Worm (Caenorhabditis elegans) whole organism, L4 larva: ENCODE data around the gene F17A9.4.

ENCODE experiments used
- F10B5.3 ChIP-seq: sonication (generic microtip); optimal IDR thresholded peaks from 2 replicates; lab custom pipeline; 2016; ENCODE audit warnings: mild to moderate bottlenecking, missing genetic modification characterization, missing compliant biosample characterization
- F44E2.7 ChIP-seq: fragments of 200-800 bp; sonication (Bioruptor generic); IDR thresholded peaks from 2 replicates; pipeline ENCODE4 v2.1.2; 2022; ENCODE audit warnings: missing genetic modification characterization, missing compliant biosample characterization
- Y48G9A.11 ChIP-seq: fragments of 200-800 bp; sonication (Bioruptor generic); IDR thresholded peaks from 2 replicates; pipeline ENCODE4 v1.3.6; 2022; ENCODE audit warnings: missing genetic modification reagents, missing genetic modification characterization, missing compliant biosample characterization
- Y75B8A.6 ChIP-seq: fragments of 200-800 bp; sonication (Bioruptor generic); IDR thresholded peaks from 2 replicates; pipeline ENCODE4 v1.3.6; 2022; ENCODE audit warnings: missing genetic modification reagents, missing genetic modification characterization, missing compliant biosample characterization
- aha-1 ChIP-seq: fragments of 150-350 bp; peaks from one replicate; lab custom pipeline; 2014; ENCODE audit warnings: missing biosample characterization, missing genetic modification characterization
- ceh-20 ChIP-seq: fragments of 200-800 bp; sonication (Bioruptor generic); IDR thresholded peaks from 2 replicates; pipeline ENCODE4 v1.3.6; 2022; ENCODE audit warnings: missing genetic modification reagents, missing genetic modification characterization, missing compliant biosample characterization
- ceh-28 ChIP-seq: fragments of 150-350 bp; optimal IDR thresholded peaks from 2 replicates; lab custom pipeline; 2014; ENCODE audit warnings: missing biosample characterization, missing genetic modification reagents, missing genetic modification characterization
- ces-1 ChIP-seq: fragments of 150-350 bp; sonication (generic microtip); optimal IDR thresholded peaks from 4 replicates; lab custom pipeline; 2014; ENCODE audit warnings: missing biosample characterization, missing genetic modification reagents, missing genetic modification characterization
- cey-2 ChIP-seq: sonication (generic microtip); optimal IDR thresholded peaks from 3 replicates; lab custom pipeline; 2017; ENCODE audit warnings: missing genetic modification characterization, mild to moderate bottlenecking, missing compliant biosample characterization, antibody characterized with exemption, borderline replicate concordance; ENCODE audit not compliant: insufficient read depth
- daf-12 ChIP-seq: fragments of 150-350 bp; optimal IDR thresholded peaks from 2 replicates; lab custom pipeline; 2014; ENCODE audit warnings: missing biosample characterization, missing genetic modification reagents, missing genetic modification characterization
- daf-16 ChIP-seq, 3 experiments: sonication (generic microtip); optimal IDR thresholded peaks; 2 replicates each; lab custom pipeline; 2016 to 2017; ENCODE audit warnings: missing genetic modification characterization in 3 of 3, missing genetic modification reagents in 3 of 3, mild to moderate bottlenecking in 2 of 3, missing compliant biosample characterization in 2 of 3, missing biosample characterization in 1 of 3, moderate library complexity in 1 of 3
- daf-19 ChIP-seq: fragments of 200-800 bp; sonication (Bioruptor generic); conservative IDR thresholded peaks from 2 replicates; pipeline ENCODE4 v1.3.6; 2022; ENCODE audit warnings: missing genetic modification characterization, missing compliant biosample characterization
- daf-8 ChIP-seq: fragments of 200-800 bp; sonication (Bioruptor generic); IDR thresholded peaks from 2 replicates; pipeline ENCODE4 v1.3.6; 2022; ENCODE audit warnings: missing genetic modification characterization, missing compliant biosample characterization
- dmd-6 ChIP-seq: fragments of 200-800 bp; sonication (Bioruptor generic); IDR thresholded peaks from 2 replicates; pipeline ENCODE4 v1.3.6; 2022; ENCODE audit warnings: missing genetic modification reagents, missing genetic modification characterization, missing compliant biosample characterization
- duxl-1 ChIP-seq: sonication (generic microtip); optimal IDR thresholded peaks from 2 replicates; lab custom pipeline; 2016; ENCODE audit warnings: mild to moderate bottlenecking, missing genetic modification characterization, moderate library complexity, missing compliant biosample characterization; ENCODE audit not compliant: poor library complexity
- dve-1 ChIP-seq: sonication (generic microtip); optimal IDR thresholded peaks from 2 replicates; lab custom pipeline; 2017; ENCODE audit warnings: antibody characterized with exemption, mild to moderate bottlenecking, missing genetic modification characterization, missing compliant biosample characterization; ENCODE audit not compliant: insufficient read depth
- hlh-11 ChIP-seq: fragments of 200-800 bp; sonication (Bioruptor generic); optimal IDR thresholded peaks from 2 replicates; lab custom pipeline; 2018; ENCODE audit warnings: mild to moderate bottlenecking, missing genetic modification characterization, missing compliant biosample characterization
- hlh-30 ChIP-seq: sonication (generic microtip); optimal IDR thresholded peaks from 2 replicates; lab custom pipeline; 2017; ENCODE audit warnings: antibody characterized with exemption, mild to moderate bottlenecking, missing genetic modification characterization, missing compliant biosample characterization; ENCODE audit not compliant: insufficient read depth
- madf-9 ChIP-seq: fragments of 200-800 bp; sonication (Bioruptor generic); conservative IDR thresholded peaks from 2 replicates; pipeline ENCODE4 v1.3.6; 2022; ENCODE audit warnings: missing genetic modification reagents, missing genetic modification characterization, missing compliant biosample characterization
- mdl-1 ChIP-seq, 2 experiments: fragments of 150-350 bp in 1 of 2; sonication (generic microtip) in 1 of 2; optimal IDR thresholded peaks; 2 replicates each; lab custom pipeline; 2014 to 2017; ENCODE audit warnings: missing biosample characterization in 2 of 2, missing genetic modification characterization in 2 of 2
- mdt-29 ChIP-seq: fragments of 200-800 bp; sonication (Bioruptor generic); IDR thresholded peaks from 2 replicates; pipeline ENCODE4 v1.3.6; 2022; ENCODE audit warnings: missing genetic modification reagents, missing genetic modification characterization, missing compliant biosample characterization
- nhr-102 ChIP-seq: sonication (generic microtip); optimal IDR thresholded peaks from 2 replicates; lab custom pipeline; 2016; ENCODE audit warnings: mild to moderate bottlenecking, missing genetic modification characterization, moderate library complexity, missing compliant biosample characterization
- nhr-28 ChIP-seq: fragments of 150-350 bp; optimal IDR thresholded peaks from 2 replicates; lab custom pipeline; 2014; ENCODE audit warnings: missing biosample characterization, missing genetic modification characterization
- nhr-48 ChIP-seq: sonication (generic microtip); optimal IDR thresholded peaks from 2 replicates; lab custom pipeline; 2016; ENCODE audit warnings: mild to moderate bottlenecking, missing genetic modification characterization, missing compliant biosample characterization
- nhr-77 ChIP-seq: fragments of 150-350 bp; optimal IDR thresholded peaks from 2 replicates; lab custom pipeline; 2014; ENCODE audit warnings: missing biosample characterization, missing genetic modification characterization
- pqm-1 ChIP-seq: sonication (generic microtip); optimal IDR thresholded peaks from 2 replicates; lab custom pipeline; 2017; ENCODE audit warnings: missing biosample characterization, missing genetic modification characterization
- spr-3 ChIP-seq: fragments of 200-800 bp; sonication (Bioruptor generic); optimal IDR thresholded peaks from 2 replicates; lab custom pipeline; 2018; ENCODE audit warnings: mild to moderate bottlenecking, missing genetic modification characterization, missing compliant biosample characterization
- unc-130 ChIP-seq: sonication (generic microtip); optimal IDR thresholded peaks from 2 replicates; lab custom pipeline; 2016; ENCODE audit warnings: missing genetic modification reagents, missing genetic modification characterization, missing compliant biosample characterization
- unc-62 ChIP-seq, 3 experiments: fragments of 150-350 bp in 1 of 3; sonication (generic microtip); optimal IDR thresholded peaks in 2 of 3; peaks in 1 of 3; 1 replicate in 1 of 3; 2 replicates in 2 of 3; lab custom pipeline; 2014 to 2017; ENCODE audit warnings: missing biosample characterization in 3 of 3, missing genetic modification characterization in 3 of 3, missing genetic modification reagents in 3 of 3, missing genotype in 1 of 3
- zip-11 ChIP-seq: fragments of 200-800 bp; sonication (Bioruptor generic); IDR thresholded peaks from 2 replicates; pipeline ENCODE4 v1.3.6; 2022; ENCODE audit warnings: missing genetic modification characterization, missing compliant biosample characterization

The F17A9.4 gene

DNA sequence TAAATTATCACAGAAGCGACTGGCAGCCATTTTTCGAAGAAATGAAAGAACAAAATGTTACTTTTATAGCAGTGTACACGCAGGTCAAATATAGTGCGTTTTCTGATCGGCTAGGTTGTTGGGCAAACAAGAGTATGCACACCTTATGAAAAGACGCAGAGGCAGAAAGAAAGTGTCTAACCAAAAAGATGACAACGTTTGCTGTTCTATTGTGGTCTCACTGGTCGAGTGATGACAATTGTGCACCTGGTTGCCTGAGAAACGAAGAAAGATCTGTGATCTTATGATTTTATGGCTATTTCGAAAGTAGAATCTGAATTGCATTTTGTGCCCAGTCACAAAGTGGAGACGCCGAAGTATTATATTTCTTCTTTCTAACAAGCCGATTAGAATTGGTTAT is at the start of gene F17A9.4:
F17A9.4 (minus strand) TSS at position 97 of the 400 bp plus-strand sequence.
- TF ChIP-seq daf-19 (GFP tag; lab: Robert Waterston, UW), result no peak
- peak; percentile 91 for TF ChIP-seq dmd-6 (GFP tag; lab: Robert Waterston, UW)
- TF ChIP-seq daf-16 (GFP tag; optimal IDR thresholded peaks at IDR 0.05; lab: Kevin White, UChicago), result no peak
- TF ChIP-seq daf-16 (tag; optimal IDR thresholded peaks at IDR 0.05; lab: Kevin White, UChicago), result peak; percentile 66
- TF ChIP-seq Y75B8A.6 (GFP tag; lab: Robert Waterston, UW), result no peak
- peak; percentile 69 for TF ChIP-seq nhr-48 (tag; lab: Kevin White, UChicago)
- no peak for TF ChIP-seq duxl-1
- TF ChIP-seq hlh-11, result peak; percentile 77
- peak; percentile 68 for TF ChIP-seq dve-1
- TF ChIP-seq nhr-28 (tag; lab: Kevin White, UChicago), result peak; percentile 79
- peak; percentile 68 for TF ChIP-seq hlh-30
- TF ChIP-seq nhr-102 (tag; lab: Kevin White, UChicago), result peak; percentile 59
- peak; percentile 21 for TF ChIP-seq pqm-1 (tag; lab: Kevin White, UChicago)

DNA sequence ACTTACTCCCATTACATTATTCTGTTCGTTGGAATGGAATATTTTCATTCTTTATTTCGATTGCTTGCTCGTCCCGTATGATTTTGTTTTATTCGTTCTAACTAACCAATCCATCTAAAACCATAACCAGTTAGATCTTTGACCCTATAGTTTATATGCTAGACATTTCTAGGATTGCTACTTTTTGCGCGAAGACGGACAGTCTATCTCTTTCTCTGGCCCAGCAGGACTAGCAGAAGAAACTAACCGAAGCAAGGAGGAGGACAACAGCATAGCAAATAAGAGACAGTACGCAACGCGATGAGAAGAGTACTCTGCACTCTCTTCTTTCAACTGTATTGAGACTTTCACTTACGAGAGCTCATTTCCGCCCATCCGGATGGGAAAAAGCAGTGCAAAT is 27.7 kb upstream of the F17A9.4 start:
- TF ChIP-seq aha-1 (peak; percentile 97), daf-12 (tag; lab: Kevin White, UChicago) (no peak)

DNA sequence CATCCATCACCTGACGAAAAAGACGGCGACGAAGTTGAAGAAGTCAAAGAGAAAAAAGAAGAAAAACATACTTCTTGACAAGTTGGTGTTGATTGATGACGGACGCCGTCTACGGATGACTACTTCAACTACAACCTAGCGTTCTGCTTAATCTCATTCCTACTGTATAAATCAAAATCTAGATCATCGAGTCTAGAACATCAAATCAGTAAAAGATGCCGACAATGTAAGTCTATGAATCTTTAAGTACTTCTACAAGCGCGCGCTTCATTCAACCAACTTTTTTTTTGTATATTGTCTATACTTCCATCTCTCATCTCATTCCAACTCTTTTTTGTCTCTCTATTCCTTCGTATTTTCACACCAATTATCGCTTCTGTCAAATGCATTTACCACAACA is 25.0 kb upstream of the F17A9.4 start:
- peak in 1 of 2 experiments; percentile 95 for TF ChIP-seq unc-62 (GFP tag; optimal IDR thresholded peaks at IDR 0.05 in 1 of 2; lab: Kevin White, UChicago)
- TF ChIP-seq unc-62 (tag; optimal IDR thresholded peaks at IDR 0.05; lab: Kevin White, UChicago), result no peak
- TF ChIP-seq zip-11 (GFP tag; lab: Robert Waterston, UW), result no peak

DNA sequence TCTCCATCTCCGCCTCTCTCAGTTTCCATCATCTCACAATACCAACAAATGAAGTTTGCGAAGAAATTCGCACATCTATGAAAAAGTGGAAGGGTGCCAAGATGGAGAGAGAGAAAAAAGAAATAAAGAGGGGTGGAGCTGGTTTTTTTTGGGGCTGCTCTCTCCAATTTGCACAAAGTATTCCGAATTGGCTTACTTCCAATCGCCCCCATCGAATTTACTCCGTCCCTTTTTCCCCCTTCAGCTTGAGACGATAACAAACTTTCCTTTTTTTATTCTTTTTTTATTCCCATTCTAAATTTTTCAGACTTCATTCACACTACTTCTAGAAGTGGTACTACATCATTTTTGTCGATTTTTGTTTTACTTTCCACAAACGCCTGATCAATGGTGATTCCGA is 20.7 kb upstream of the F17A9.4 start, which contains the start of gene exp-2:
exp-2 (plus strand) TSS at position 301 of the 400 bp plus-strand sequence.
- TF ChIP-seq mdl-1 (tag; optimal IDR thresholded peaks at IDR 0.05; lab: Kevin White, UChicago) (no peak), ceh-20 (GFP tag; lab: Robert Waterston, UW) (no peak), madf-9 (GFP tag; lab: Robert Waterston, UW) (no peak), mdt-29 (no peak), unc-130 (GFP tag; lab: Kevin White, UChicago) (no peak), daf-16 (GFP tag; optimal IDR thresholded peaks at IDR 0.05; lab: Kevin White, UChicago) (no peak), daf-16 (tag; optimal IDR thresholded peaks at IDR 0.05; lab: Kevin White, UChicago) (no peak), hlh-30 (no peak), F44E2.7 (no peak), daf-8 (GFP tag; lab: Robert Waterston, UW) (no peak), Y48G9A.11 (no peak), ces-1 (GFP tag; lab: Kevin White, UChicago) (no peak), nhr-77 (no peak), F10B5.3 (tag; lab: Kevin White, UChicago) (no peak), cey-2 (tag; lab: Kevin White, UChicago) (no peak), ceh-28 (no peak)
- TF ChIP-seq, all 104 proteins: peak for 0

DNA sequence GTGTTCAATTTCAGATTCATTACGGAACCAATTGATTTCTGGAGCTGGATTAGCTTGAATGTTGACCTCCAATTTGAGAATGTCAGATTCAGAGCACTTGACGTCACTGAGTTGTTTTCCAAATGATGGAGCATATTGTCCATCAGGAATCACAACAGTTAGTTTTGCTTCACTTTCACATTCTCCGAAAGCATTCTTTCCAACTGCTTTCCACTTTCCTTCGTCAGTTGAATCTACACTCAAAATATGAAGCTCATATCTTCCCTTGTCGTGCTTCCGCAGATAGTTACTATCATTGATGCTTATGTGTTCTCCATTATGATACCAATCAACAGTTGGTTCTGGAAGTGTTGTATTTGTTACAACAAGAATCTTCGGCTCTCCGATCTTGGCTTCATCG is 17.9 kb upstream of the F17A9.4 start:
- no peak for TF ChIP-seq spr-3 (GFP tag; lab: Kevin White, UChicago)
- TF ChIP-seq unc-62 (GFP tag; optimal IDR thresholded peaks at IDR 0.05 in 1 of 2; lab: Kevin White, UChicago), result peak in 1 of 2 experiments; percentile 93
- no peak for TF ChIP-seq unc-62 (tag; optimal IDR thresholded peaks at IDR 0.05; lab: Kevin White, UChicago)
- TF ChIP-seq, all 104 proteins: peak for 1

DNA sequence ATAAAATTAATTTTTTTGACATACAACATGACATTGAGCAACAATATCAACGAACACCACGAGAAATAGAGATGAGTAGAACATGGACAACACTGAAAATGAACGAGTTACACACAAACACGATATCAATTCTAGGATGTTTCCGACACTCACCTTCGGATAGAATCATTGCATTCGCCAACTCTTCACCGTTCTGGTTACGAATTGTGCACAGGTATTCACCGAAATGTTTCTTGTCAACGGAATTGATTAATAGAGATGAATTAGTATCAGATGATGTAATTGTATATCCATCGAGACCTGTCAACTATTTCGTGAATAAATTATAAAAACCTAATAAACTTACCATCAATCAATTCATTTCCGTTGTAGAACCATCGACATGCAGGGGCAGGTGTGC is 11.2 kb upstream of the F17A9.4 start:
- TF ChIP-seq unc-62 (GFP tag; optimal IDR thresholded peaks at IDR 0.05 in 1 of 2; lab: Kevin White, UChicago), result peak in 1 of 2 experiments; percentile 94
- no peak for TF ChIP-seq unc-62 (tag; optimal IDR thresholded peaks at IDR 0.05; lab: Kevin White, UChicago)
- TF ChIP-seq mdl-1 (tag; optimal IDR thresholded peaks at IDR 0.05; lab: Kevin White, UChicago), result no peak
- TF ChIP-seq zip-11 (GFP tag; lab: Robert Waterston, UW), result no peak
- TF ChIP-seq, all 104 proteins: peak for 1
